Worm (Caenorhabditis elegans) whole organism, midembryonic: Measurements from ENCODE around the gene lgc-26.

Source experiments
- T22C8.4 ChIP-seq: fragments of 200-800 bp; sonication (Bioruptor generic); IDR thresholded peaks from 2 replicates; pipeline ENCODE4 v1.3.6; 2022; ENCODE audit warnings: missing genetic modification characterization, missing compliant biosample characterization
- cog-1 ChIP-seq: sonication (generic microtip); optimal IDR thresholded peaks from 2 replicates; lab custom pipeline; 2016; ENCODE audit warnings: missing genetic modification characterization, missing compliant biosample characterization
- flt-1 ChIP-seq: fragments of 200-800 bp; sonication (Bioruptor generic); IDR thresholded peaks from 2 replicates; pipeline ENCODE4 v1.3.6; 2022; ENCODE audit warnings: missing genetic modification characterization, missing compliant biosample characterization
- klf-2 ChIP-seq: fragments of 200-800 bp; sonication (Bioruptor generic); conservative IDR thresholded peaks from 2 replicates; pipeline ENCODE4 v1.3.6; 2022; ENCODE audit warnings: missing genetic modification reagents, missing genetic modification characterization, missing compliant biosample characterization
- med-1 ChIP-seq: sonication (generic microtip); optimal IDR thresholded peaks from 2 replicates; lab custom pipeline; 2017; ENCODE audit warnings: missing genetic modification characterization, mild to moderate bottlenecking, missing compliant biosample characterization, antibody characterized with exemption, missing genetic modification reagents; ENCODE audit not compliant: insufficient read depth
- ref-1 ChIP-seq: fragments of 200-800 bp; sonication (Bioruptor generic); conservative IDR thresholded peaks from 2 replicates; pipeline ENCODE4 v1.3.6; 2022; ENCODE audit warnings: missing genetic modification reagents, missing genetic modification characterization, missing compliant biosample characterization
- tab-1 ChIP-seq: fragments of 200-800 bp; sonication (Bioruptor generic); IDR thresholded peaks from 2 replicates; pipeline ENCODE4 v1.3.6; 2022; ENCODE audit warnings: missing genetic modification characterization, missing compliant biosample characterization
- ztf-23 ChIP-seq: fragments of 200-800 bp; sonication (Bioruptor generic); IDR thresholded peaks from 2 replicates; pipeline ENCODE4 v1.3.6; 2022; ENCODE audit warnings: missing genetic modification reagents, missing genetic modification characterization, missing compliant biosample characterization
- ztf-29 ChIP-seq: fragments of 200-800 bp; sonication (Bioruptor generic); IDR thresholded peaks from 2 replicates; pipeline ENCODE4 v1.3.6; 2022; ENCODE audit warnings: missing genetic modification reagents, missing genetic modification characterization, missing compliant biosample characterization

The lgc-26 gene

ce11 chrV:295802-296201 is 27.7 kb downstream of the lgc-26 start:
- TF ChIP-seq med-1 (no peak), tab-1 (GFP tag; lab: Robert Waterston, UW) (no peak), klf-2 (no peak), ztf-29 (GFP tag; lab: Robert Waterston, UW) (no peak), ref-1 (GFP tag; lab: Robert Waterston, UW) (no peak), ztf-23 (GFP tag; lab: Robert Waterston, UW) (no peak), cog-1 (no peak), T22C8.4 (GFP tag; lab: Robert Waterston, UW) (no peak), flt-1 (GFP tag; lab: Robert Waterston, UW) (no peak)

ce11 chrV:297424-297991 is 29.4 kb downstream of the lgc-26 start, which contains the start of gene F33E11.2:
TSS of gene F33E11.2 (plus strand) at chrV:297947.
- TF ChIP-seq med-1 (no peak), T22C8.4 (GFP tag; lab: Robert Waterston, UW) (no peak), ref-1 (GFP tag; lab: Robert Waterston, UW) (no peak), klf-2 (no peak)

ce11 chrV:298395-298794 is 30.3 kb downstream of the lgc-26 start:
- TF ChIP-seq klf-2 = no peak
- no peak for TF ChIP-seq ztf-23 (GFP tag; lab: Robert Waterston, UW)
- TF ChIP-seq med-1 = no peak
- TF ChIP-seq tab-1 (GFP tag; lab: Robert Waterston, UW) = no peak
- TF ChIP-seq T22C8.4 (GFP tag; lab: Robert Waterston, UW) = no peak
- TF ChIP-seq cog-1 = no peak
- no peak for TF ChIP-seq ref-1 (GFP tag; lab: Robert Waterston, UW)
- no peak for TF ChIP-seq flt-1 (GFP tag; lab: Robert Waterston, UW)
- no peak for TF ChIP-seq ztf-29 (GFP tag; lab: Robert Waterston, UW)

- TF ChIP-seq T22C8.4 (GFP tag; lab: Robert Waterston, UW) (no peak), ref-1 (GFP tag; lab: Robert Waterston, UW) (no peak), ztf-29 (GFP tag; lab: Robert Waterston, UW) (no peak), ztf-23 (GFP tag; lab: Robert Waterston, UW) (no peak), cog-1 (no peak), flt-1 (GFP tag; lab: Robert Waterston, UW) (no peak), med-1 (no peak), klf-2 (no peak), tab-1 (GFP tag; lab: Robert Waterston, UW) (no peak)
These were observed 35.2 kb downstream of the lgc-26 start for ce11 chrV:303271-303670.

ce11 chrV:304613-305012 is 36.5 kb downstream of the lgc-26 start, which contains the start of gene F33E11.3:
TSS of gene F33E11.3 (minus strand) at chrV:304713.
- TF ChIP-seq klf-2 (no peak), ref-1 (GFP tag; lab: Robert Waterston, UW) (no peak), ztf-23 (GFP tag; lab: Robert Waterston, UW) (no peak), tab-1 (GFP tag; lab: Robert Waterston, UW) (no peak), med-1 (no peak), ztf-29 (GFP tag; lab: Robert Waterston, UW) (no peak), cog-1 (no peak), T22C8.4 (GFP tag; lab: Robert Waterston, UW) (no peak), flt-1 (GFP tag; lab: Robert Waterston, UW) (no peak)

ce11 chrV:311485-312090 is 43.5 kb downstream of the lgc-26 start, which contains the start of gene phf-10:
TSS of gene phf-10 (minus strand) at chrV:311565.
- TF ChIP-seq flt-1 (GFP tag; lab: Robert Waterston, UW) = no peak
- no peak for TF ChIP-seq med-1
- TF ChIP-seq T22C8.4 (GFP tag; lab: Robert Waterston, UW) = no peak
- TF ChIP-seq klf-2 = no peak
- no peak for TF ChIP-seq ref-1 (GFP tag; lab: Robert Waterston, UW)
- TF ChIP-seq tab-1 (GFP tag; lab: Robert Waterston, UW) = no peak
- no peak for TF ChIP-seq ztf-29 (GFP tag; lab: Robert Waterston, UW)
- no peak for TF ChIP-seq cog-1
- no peak; the same call in 1 of the 2 replicates for TF ChIP-seq ztf-23 (GFP tag; lab: Robert Waterston, UW)

ce11 chrV:312421-312820 is 44.3 kb downstream of the lgc-26 start, which contains the start of gene nhr-15:
TSS of gene nhr-15 (plus strand) at chrV:312721.
- TF ChIP-seq med-1 = no peak
- no peak for TF ChIP-seq tab-1 (GFP tag; lab: Robert Waterston, UW)
- TF ChIP-seq klf-2 = no peak
- no peak for TF ChIP-seq ztf-23 (GFP tag; lab: Robert Waterston, UW)
- no peak for TF ChIP-seq T22C8.4 (GFP tag; lab: Robert Waterston, UW)
- TF ChIP-seq cog-1 = no peak
- no peak for TF ChIP-seq flt-1 (GFP tag; lab: Robert Waterston, UW)
- no peak for TF ChIP-seq ref-1 (GFP tag; lab: Robert Waterston, UW)
- TF ChIP-seq ztf-29 (GFP tag; lab: Robert Waterston, UW) = no peak

- TF ChIP-seq med-1 (no peak), ztf-23 (GFP tag; lab: Robert Waterston, UW) (no peak), ref-1 (GFP tag; lab: Robert Waterston, UW) (no peak), T22C8.4 (GFP tag; lab: Robert Waterston, UW) (no peak), ztf-29 (GFP tag; lab: Robert Waterston, UW) (no peak), flt-1 (GFP tag; lab: Robert Waterston, UW) (no peak)
These were observed 51.9 kb downstream of the lgc-26 start for ce11 chrV:320009-320408.
